Fruit fly (Drosophila melanogaster): ENCODE data around the gene snRNP-U1-C.

- peak; percentile 73 for TF ChIP-seq tgo (GFP tag; IDR thresholded peaks at IDR 0.05)
- TF ChIP-seq mam (GFP tag; optimal IDR thresholded peaks at IDR 0.05), result peak; percentile 69
- peak; percentile 19 for TF ChIP-seq slp2 (GFP tag; optimal IDR thresholded peaks at IDR 0.05)
- TF ChIP-seq Lhr (GFP tag; optimal IDR thresholded peaks at IDR 0.05), result no peak
- 0 out of 2 replicates have a peak, but pooled peaks have one; percentile 30 for TF ChIP-seq CG31441 (GFP tag; IDR thresholded peaks at IDR 0.05)
- TF ChIP-seq al (GFP tag; IDR thresholded peaks at IDR 0.05), result peak; percentile 61
- no peak for TF ChIP-seq usp (GFP tag; optimal IDR thresholded peaks at IDR 0.05)
- no peak for TF ChIP-seq CG4854 (GFP tag; optimal IDR thresholded peaks at IDR 0.05)
- no peak for TF ChIP-seq CG10147 (GFP tag; optimal IDR thresholded peaks at IDR 0.05)
- TF ChIP-seq CG8478 (optimal IDR thresholded peaks at IDR 0.05), result no peak
- TF ChIP-seq Gug (GFP tag; IDR thresholded peaks at IDR 0.05), result peak; percentile 84; the same call in 3 of the 4 replicates
- TF ChIP-seq lola (GFP tag; optimal IDR thresholded peaks at IDR 0.05), result peak in 1 of 3 experiments; percentile 2
- TF ChIP-seq CG31388 (GFP tag; optimal IDR thresholded peaks at IDR 0.05), result no peak
Observed at dm6 chr3R:19023862-19024261, 40.4 kb upstream of the snRNP-U1-C start, which contains the start of the genes CG6005 and CG14286.

Measured in whole organism, embryonic.